Worm (Caenorhabditis elegans) whole organism, young adult: Measurements from ENCODE around the gene ghi-1.
"Not testable (repeated sequence)": the region's sequence is repeated elsewhere in the genome, so short reads cannot be mapped to it uniquely, and the experiment has no call there.

Experiments
- C06A6.2 ChIP-seq: fragments of 200-800 bp; sonication (Bioruptor generic); conservative IDR thresholded peaks from 2 replicates; pipeline ENCODE4 v1.3.6; 2022; ENCODE audit warnings: missing genetic modification characterization, missing compliant biosample characterization
- D2030.7 ChIP-seq: fragments of 200-800 bp; sonication (Bioruptor generic); IDR thresholded peaks from 2 replicates; pipeline ENCODE4 v1.3.6; 2022; ENCODE audit warnings: missing genetic modification reagents, missing genetic modification characterization, missing compliant biosample characterization
- F10E7.11 ChIP-seq: sonication (generic microtip); optimal IDR thresholded peaks from 2 replicates; lab custom pipeline; 2017; ENCODE audit warnings: mild to moderate bottlenecking, missing genetic modification characterization, moderate library complexity, missing compliant biosample characterization
- F23B12.7 ChIP-seq: sonication (generic microtip); optimal IDR thresholded peaks from 2 replicates; lab custom pipeline; 2017; ENCODE audit warnings: missing genetic modification characterization, mild to moderate bottlenecking, missing compliant biosample characterization, antibody characterized with exemption, moderate library complexity; ENCODE audit not compliant: insufficient read depth
- F33H1.4 ChIP-seq: fragments of 200-800 bp; sonication (Bioruptor generic); IDR thresholded peaks from 2 replicates; pipeline ENCODE4 v1.3.6; 2022; ENCODE audit warnings: missing genetic modification reagents, missing genetic modification characterization, missing compliant biosample characterization
- F37B4.10 ChIP-seq: fragments of 200-800 bp; sonication (Bioruptor generic); IDR thresholded peaks from 2 replicates; pipeline ENCODE4 v1.3.6; 2022; ENCODE audit warnings: missing genetic modification characterization, missing compliant biosample characterization
- F39B2.1 ChIP-seq: fragments of 200-800 bp; sonication (Bioruptor generic); IDR thresholded peaks from 2 replicates; pipeline ENCODE4 v1.3.6; 2022; ENCODE audit warnings: missing genetic modification reagents, missing genetic modification characterization, missing compliant biosample characterization
- F49E8.2 ChIP-seq: sonication (generic microtip); optimal IDR thresholded peaks from 3 replicates; lab custom pipeline; 2017; ENCODE audit warnings: missing genetic modification characterization, mild to moderate bottlenecking, missing compliant biosample characterization, antibody characterized with exemption, moderate library complexity; ENCODE audit not compliant: insufficient read depth
- aptf-3 ChIP-seq: fragments of 200-800 bp; sonication (Bioruptor generic); IDR thresholded peaks from 2 replicates; pipeline ENCODE4 v1.3.6; 2022; ENCODE audit warnings: missing genetic modification characterization, missing compliant biosample characterization
- attf-5 ChIP-seq: fragments of 200-800 bp; sonication (Bioruptor generic); optimal IDR thresholded peaks from 2 replicates; lab custom pipeline; 2018; ENCODE audit warnings: mild to moderate bottlenecking, missing genetic modification characterization, missing compliant biosample characterization
- ccch-3 ChIP-seq: fragments of 200-800 bp; sonication (Bioruptor generic); optimal IDR thresholded peaks from 2 replicates; lab custom pipeline; 2018; ENCODE audit warnings: mild to moderate bottlenecking, missing genetic modification characterization, missing compliant biosample characterization
- cebp-1 ChIP-seq, 2 experiments: fragments of 200-800 bp in 1 of 2; sonication (Bioruptor generic) in 1 of 2; sonication (generic microtip) in 1 of 2; IDR thresholded peaks in 1 of 2; optimal IDR thresholded peaks in 1 of 2; 2 replicates each; pipeline versions ENCODE4 v1.3.6 to Lab custom; 2017 to 2022; ENCODE audit warnings: missing compliant biosample characterization in 2 of 2, missing genetic modification characterization in 2 of 2, mild to moderate bottlenecking in 1 of 2, missing genetic modification reagents in 1 of 2, moderate library complexity in 1 of 2
- ceh-100 ChIP-seq: fragments of 200-800 bp; sonication (Bioruptor generic); IDR thresholded peaks from 2 replicates; pipeline ENCODE4 v1.3.6; 2022; ENCODE audit warnings: missing genetic modification reagents, missing genetic modification characterization, missing compliant biosample characterization
- ceh-58 ChIP-seq: fragments of 200-800 bp; sonication (Bioruptor generic); IDR thresholded peaks from 2 replicates; pipeline ENCODE4 v1.3.6; 2022; ENCODE audit warnings: missing genetic modification characterization, missing compliant biosample characterization
- ceh-91 ChIP-seq: fragments of 200-800 bp; sonication (Bioruptor generic); IDR thresholded peaks from 2 replicates; pipeline ENCODE4 v1.3.6; 2022; ENCODE audit warnings: missing genetic modification reagents, missing genetic modification characterization, missing compliant biosample characterization
- dox-1 ChIP-seq: fragments of 200-800 bp; sonication (Bioruptor generic); IDR thresholded peaks from 2 replicates; pipeline ENCODE4 v1.3.6; 2022; ENCODE audit warnings: missing genetic modification reagents, missing genetic modification characterization, missing compliant biosample characterization
- dpl-1 ChIP-seq: fragments of 150-350 bp; optimal IDR thresholded peaks from 2 replicates; lab custom pipeline; 2014; ENCODE audit warnings: missing biosample characterization, missing genetic modification reagents, missing genetic modification characterization
- efl-1 ChIP-seq: fragments of 150-350 bp; optimal IDR thresholded peaks from 2 replicates; lab custom pipeline; 2014; ENCODE audit warnings: missing biosample characterization, missing genetic modification reagents, missing genetic modification characterization
- egrh-3 ChIP-seq: fragments of 200-800 bp; sonication (Bioruptor generic); IDR thresholded peaks from 2 replicates; pipeline ENCODE4 v1.3.6; 2022; ENCODE audit warnings: missing genetic modification reagents, missing genetic modification characterization, missing compliant biosample characterization
- let-607 ChIP-seq, 2 experiments: fragments of 200-800 bp in 1 of 2; sonication (Bioruptor generic) in 1 of 2; sonication (generic microtip) in 1 of 2; optimal IDR thresholded peaks; 2 replicates each; lab custom pipeline; 2016 to 2018; ENCODE audit warnings: mild to moderate bottlenecking in 2 of 2, missing compliant biosample characterization in 2 of 2, missing genetic modification characterization in 2 of 2, moderate library complexity in 2 of 2, missing genotype in 1 of 2
- lin-26 ChIP-seq: fragments of 200-800 bp; sonication (Bioruptor generic); IDR thresholded peaks from 2 replicates; pipeline ENCODE4 v1.3.6; 2022; ENCODE audit warnings: missing genetic modification reagents, missing genetic modification characterization, missing compliant biosample characterization
- lin-35 ChIP-seq, 3 experiments: fragments of 150-350 bp in 2 of 3; sonication (generic microtip) in 1 of 3; optimal IDR thresholded peaks; 2 replicates each; lab custom pipeline; 2014 to 2018; ENCODE audit warnings: missing biosample characterization in 3 of 3, missing genetic modification characterization in 3 of 3, missing genetic modification reagents in 3 of 3
- lin-54 ChIP-seq: fragments of 200-800 bp; sonication (Bioruptor generic); optimal IDR thresholded peaks from 2 replicates; lab custom pipeline; 2018; ENCODE audit warnings: mild to moderate bottlenecking, missing genetic modification characterization, missing compliant biosample characterization
- lsl-1 ChIP-seq: fragments of 200-800 bp; sonication (Bioruptor generic); optimal IDR thresholded peaks from 2 replicates; lab custom pipeline; 2018; ENCODE audit warnings: mild to moderate bottlenecking, missing genetic modification characterization, moderate library complexity, missing compliant biosample characterization
- madf-6 ChIP-seq: fragments of 200-800 bp; sonication (Bioruptor generic); IDR thresholded peaks from 2 replicates; pipeline ENCODE4 v1.3.6; 2022; ENCODE audit warnings: missing genetic modification reagents, missing genetic modification characterization, missing compliant biosample characterization
- madf-8 ChIP-seq: fragments of 200-800 bp; sonication (Bioruptor generic); conservative IDR thresholded peaks from 2 replicates; pipeline ENCODE4 v1.3.6; 2022; ENCODE audit warnings: missing genetic modification reagents, missing genetic modification characterization, missing compliant biosample characterization
- mcd-1 ChIP-seq: fragments of 200-800 bp; sonication (Bioruptor generic); IDR thresholded peaks from 2 replicates; pipeline ENCODE4 v1.3.6; 2022; ENCODE audit warnings: missing genetic modification reagents, missing genetic modification characterization, missing compliant biosample characterization
- mel-28 ChIP-seq: sonication (generic microtip); optimal IDR thresholded peaks from 2 replicates; lab custom pipeline; 2016; ENCODE audit warnings: borderline replicate concordance, mild to moderate bottlenecking, missing genetic modification characterization, missing compliant biosample characterization
- nhr-120 ChIP-seq: fragments of 200-800 bp; sonication (Bioruptor generic); IDR thresholded peaks from 2 replicates; pipeline ENCODE4 v1.3.6; 2022; ENCODE audit warnings: missing genetic modification characterization, missing compliant biosample characterization
- nhr-80 ChIP-seq: sonication (generic microtip); optimal IDR thresholded peaks from 2 replicates; lab custom pipeline; 2016; ENCODE audit warnings: missing genetic modification characterization, missing compliant biosample characterization
- pha-4 ChIP-seq: fragments of 150-350 bp; sonication (generic microtip); optimal IDR thresholded peaks from 2 replicates; lab custom pipeline; 2014; ENCODE audit warnings: missing biosample characterization, missing genetic modification reagents, missing genetic modification characterization
- rec-8 ChIP-seq, 2 experiments: sonication (generic microtip); optimal IDR thresholded peaks; 2 replicates each; lab custom pipeline; 2016; ENCODE audit warnings: mild to moderate bottlenecking in 2 of 2, missing genetic modification characterization in 2 of 2, missing genetic modification reagents in 2 of 2, missing genotype in 2 of 2, missing biosample characterization in 1 of 2, missing compliant biosample characterization in 1 of 2, moderate library complexity in 1 of 2
- snpc-1.3 ChIP-seq: sonication (generic microtip); optimal IDR thresholded peaks from 2 replicates; lab custom pipeline; 2017; ENCODE audit warnings: missing genetic modification characterization, mild to moderate bottlenecking, missing compliant biosample characterization, antibody characterized with exemption, moderate library complexity, missing genotype, missing genetic modification reagents; ENCODE audit not compliant: insufficient read depth
- snpc-3.4 ChIP-seq: sonication (generic microtip); optimal IDR thresholded peaks from 2 replicates; lab custom pipeline; 2017; ENCODE audit warnings: missing genetic modification characterization, mild to moderate bottlenecking, missing compliant biosample characterization, antibody characterized with exemption, moderate library complexity, missing genotype, missing genetic modification reagents
- sptf-2 ChIP-seq: fragments of 200-800 bp; sonication (Bioruptor generic); optimal IDR thresholded peaks from 2 replicates; lab custom pipeline; 2018; ENCODE audit warnings: mild to moderate bottlenecking, missing genetic modification characterization, missing compliant biosample characterization
- xnd-1 ChIP-seq: sonication (generic microtip); optimal IDR thresholded peaks from 2 replicates; lab custom pipeline; 2016; ENCODE audit warnings: missing genotype, missing genetic modification reagents, missing genetic modification characterization, missing compliant biosample characterization
- ztf-18 ChIP-seq: sonication (generic microtip); optimal IDR thresholded peaks from 2 replicates; lab custom pipeline; 2016; ENCODE audit warnings: missing genotype, mild to moderate bottlenecking, missing genetic modification characterization, missing compliant biosample characterization
- ztf-25 ChIP-seq: fragments of 200-800 bp; sonication (Bioruptor generic); IDR thresholded peaks from 2 replicates; pipeline ENCODE4 v1.3.6; 2022; ENCODE audit warnings: missing genetic modification reagents, missing genetic modification characterization, missing compliant biosample characterization

Gene ghi-1

ce11 chrII:11694432-11694831 lies 47.9 kb downstream of the ghi-1 start:
- TF ChIP-seq ceh-91 (GFP tag; lab: Robert Waterston, UW) (no peak), cebp-1 (GFP tag; IDR thresholded peaks at IDR 0.05; lab: Robert Waterston, UW) (no peak), cebp-1 (tag; optimal IDR thresholded peaks at IDR 0.05; lab: Kevin White, UChicago) (peak; percentile 32), F37B4.10 (GFP tag; lab: Robert Waterston, UW) (no peak), ceh-58 (GFP tag; lab: Robert Waterston, UW) (no peak), efl-1 (peak; percentile 15), ccch-3 (no peak), ztf-18 (peak; percentile 90), dox-1 (GFP tag; lab: Robert Waterston, UW) (peak; percentile 35; the same call in 1 of the 2 replicates), C06A6.2 (GFP tag; lab: Robert Waterston, UW) (no peak), attf-5 (no peak)

ce11 chrII:11695161-11695944 lies 48.8 kb downstream of the ghi-1 start, which contains the start of gene tars-1:
TSS of gene tars-1 (minus strand) at chrII:11695657.
- peak; percentile 48 for TF ChIP-seq snpc-3.4 (tag; lab: Kevin White, UChicago)
- TF ChIP-seq cebp-1 (GFP tag; IDR thresholded peaks at IDR 0.05; lab: Robert Waterston, UW) = not testable (repeated sequence)
- TF ChIP-seq cebp-1 (tag; optimal IDR thresholded peaks at IDR 0.05; lab: Kevin White, UChicago) = peak; percentile 1
- TF ChIP-seq ztf-18 = peak; percentile 15
- peak; percentile 77 for TF ChIP-seq mcd-1 (GFP tag; lab: Robert Waterston, UW)
- peak; percentile 26; the same call in 1 of the 2 replicates for TF ChIP-seq C06A6.2 (GFP tag; lab: Robert Waterston, UW)
- peak; percentile 69 for TF ChIP-seq ceh-91 (GFP tag; lab: Robert Waterston, UW)
- peak; percentile 14 for TF ChIP-seq F49E8.2 (tag; lab: Kevin White, UChicago)
- TF ChIP-seq efl-1 = peak; percentile 85
- peak; percentile 20 for TF ChIP-seq nhr-80 (tag; lab: Kevin White, UChicago)
- peak; percentile 41; the same call in 1 of the 2 replicates for TF ChIP-seq dox-1 (GFP tag; lab: Robert Waterston, UW)
- peak; percentile 80 for TF ChIP-seq ceh-100 (GFP tag; lab: Robert Waterston, UW)
- TF ChIP-seq xnd-1 (tag; lab: Kevin White, UChicago) = peak; percentile 83
- peak; percentile 93 for TF ChIP-seq madf-6 (GFP tag; lab: Robert Waterston, UW)
- peak; percentile 81 for TF ChIP-seq madf-8
- TF ChIP-seq egrh-3 (GFP tag; lab: Robert Waterston, UW) = 0 out of 2 replicates have a peak, but pooled peaks have one; percentile 9
- TF ChIP-seq dpl-1 (GFP tag; lab: Kevin White, UChicago) = peak; percentile 46
- peak; percentile 93 for TF ChIP-seq F33H1.4 (GFP tag; lab: Robert Waterston, UW)
- TF ChIP-seq lsl-1 (GFP tag; lab: Kevin White, UChicago) = peak; percentile 95
- TF ChIP-seq lin-26 (GFP tag; lab: Robert Waterston, UW) = peak; percentile 23; the same call in 1 of the 2 replicates
- peak; percentile 75 for TF ChIP-seq D2030.7 (GFP tag; lab: Robert Waterston, UW)
- TF ChIP-seq lin-54 (GFP tag; lab: Kevin White, UChicago) = peak; percentile 40

- TF ChIP-seq pha-4 (tag; lab: Kevin White, UChicago) (no peak), rec-8 (tag; optimal IDR thresholded peaks at IDR 0.05; lab: Kevin White, UChicago) (no peak), aptf-3 (GFP tag; lab: Robert Waterston, UW) (no peak), F10E7.11 (no peak), lin-54 (GFP tag; lab: Kevin White, UChicago) (no peak), sptf-2 (GFP tag; lab: Kevin White, UChicago) (no peak), mel-28 (tag; lab: Kevin White, UChicago) (no peak), lin-35 (GFP tag; optimal IDR thresholded peaks at IDR 0.05; lab: Kevin White, UChicago) (no peak), ceh-91 (GFP tag; lab: Robert Waterston, UW) (no peak), snpc-1.3 (tag; lab: Kevin White, UChicago) (no peak), let-607 (tag; optimal IDR thresholded peaks at IDR 0.05; lab: Kevin White, UChicago) (no peak), nhr-120 (GFP tag; lab: Robert Waterston, UW) (no peak), ztf-25 (GFP tag; lab: Robert Waterston, UW) (no peak), F23B12.7 (tag; lab: Kevin White, UChicago) (no peak), F39B2.1 (GFP tag; lab: Robert Waterston, UW) (no peak)
These were observed 49.4 kb downstream of the ghi-1 start, which contains the start of gene xpf-1 for ce11 chrII:11695945-11696270. TSS of gene xpf-1 (plus strand) at chrII:11696171.
